Worm (Caenorhabditis elegans): ENCODE data around the gene pgph-2.

- TF ChIP-seq K09A11.1 (tag; optimal IDR thresholded peaks at IDR 0.05; ENCODE audit: insufficient read depth) = no peak
- no peak for TF ChIP-seq ceh-30 (tag; optimal IDR thresholded peaks at IDR 0.05)
- no peak for TF ChIP-seq sdc-2 (tag; optimal IDR thresholded peaks at IDR 0.05)
- TF ChIP-seq syd-9 (tag; optimal IDR thresholded peaks at IDR 0.05) = no peak
- no peak for TF ChIP-seq ceh-19 (GFP tag; optimal IDR thresholded peaks at IDR 0.05)
- no peak for TF ChIP-seq ceh-31 (tag; optimal IDR thresholded peaks at IDR 0.05)
- no peak for TF ChIP-seq ama-1 (optimal IDR thresholded peaks at IDR 0.05)
These were observed 1.1 kb upstream of the pgph-2 start, which contains the start of gene pgph-3 for ce11 chrV:5763787-5764186.
